Worm (Caenorhabditis elegans): ENCODE data around the gene top-3.
A peak's percentile ranks its signal among the peaks of the same experiment; 100 is the strongest.

ce11 chrIII:11946062-11946749 lies 13.8 kb downstream of the top-3 start:
- TF ChIP-seq peb-1 (tag; optimal IDR thresholded peaks at IDR 0.05) (no peak), elt-3 (tag; optimal IDR thresholded peaks at IDR 0.05) (no peak), aly-2 (tag; optimal IDR thresholded peaks at IDR 0.05) (no peak), unc-39 (tag; optimal IDR thresholded peaks at IDR 0.05) (no peak), crh-2 (tag; optimal IDR thresholded peaks at IDR 0.05) (peak; percentile 92), nhr-11 (tag; optimal IDR thresholded peaks at IDR 0.05) (no peak), R02D3.7 (tag; optimal IDR thresholded peaks at IDR 0.05) (peak; percentile 47), egl-27 (tag; optimal IDR thresholded peaks at IDR 0.05) (peak; percentile 73), ztf-1 (GFP tag; conservative IDR thresholded peaks at IDR 0.05) (0 out of 2 replicates have a peak, but pooled peaks have one; percentile 70), nhr-77 (tag; optimal IDR thresholded peaks at IDR 0.05) (no peak), ama-1 (optimal IDR thresholded peaks at IDR 0.05) (peak; percentile 9)

Measured in whole organism, L2 larva.